Fruit fly (Drosophila melanogaster): ENCODE results near the gene CG17026.
A peak's percentile ranks its signal among the peaks of the same experiment; 100 is the strongest.

Gene CG17026

dm6 chr3L:16024276-16025019 lies 49.3 kb downstream of the CG17026 start (continued):
- no peak for TF ChIP-seq chif (GFP tag; optimal IDR thresholded peaks at IDR 0.05)
- TF ChIP-seq p53 (GFP tag; optimal IDR thresholded peaks at IDR 0.05), result no peak
- TF ChIP-seq CG3407 (GFP tag; optimal IDR thresholded peaks at IDR 0.05), result no peak
- no peak for TF ChIP-seq CG16779 (GFP tag; IDR thresholded peaks at IDR 0.05)
- no peak for TF ChIP-seq CG6272 (GFP tag; IDR thresholded peaks at IDR 0.05)
- peak; percentile 10 for TF ChIP-seq CG2875 (GFP tag; optimal IDR thresholded peaks at IDR 0.05)
- no peak for TF ChIP-seq CG33557 (GFP tag; optimal IDR thresholded peaks at IDR 0.05)
- TF ChIP-seq tio (GFP tag; optimal IDR thresholded peaks at IDR 0.05), result peak; percentile 13
- no peak for TF ChIP-seq CG8290 (GFP tag; optimal IDR thresholded peaks at IDR 0.05)
- TF ChIP-seq CG8290 (tag; optimal IDR thresholded peaks at IDR 0.05), result no peak
- no peak for TF ChIP-seq CG14050 (GFP tag; IDR thresholded peaks at IDR 0.05)
- TF ChIP-seq grn (GFP tag; optimal IDR thresholded peaks at IDR 0.05), result no peak
- no peak for TF ChIP-seq CG3065 (GFP tag; optimal IDR thresholded peaks at IDR 0.05)
- no peak for TF ChIP-seq CG3847 (GFP tag; IDR thresholded peaks at IDR 0.05)
- no peak for TF ChIP-seq jing (GFP tag; optimal IDR thresholded peaks at IDR 0.05)
- TF ChIP-seq CG17359 (tag; optimal IDR thresholded peaks at IDR 0.05), result no peak
- TF ChIP-seq zfh2 (GFP tag; optimal IDR thresholded peaks at IDR 0.05), result no peak
- TF ChIP-seq en (GFP tag; optimal IDR thresholded peaks at IDR 0.05), result no peak
- no peak for TF ChIP-seq Tbp (GFP tag; optimal IDR thresholded peaks at IDR 0.05)
- TF ChIP-seq dmrt11E (tag; optimal IDR thresholded peaks at IDR 0.05), result peak; percentile 29
- TF ChIP-seq crc (GFP tag; optimal IDR thresholded peaks at IDR 0.05), result no peak
- peak; percentile 23 for TF ChIP-seq CG14710 (tag; optimal IDR thresholded peaks at IDR 0.05)
- TF ChIP-seq Optix (GFP tag; IDR thresholded peaks at IDR 0.05), result no peak
- TF ChIP-seq HLH4C (GFP tag; IDR thresholded peaks at IDR 0.05; ENCODE audit: partially characterized antibody), result no peak
- TF ChIP-seq CG2202 (tag; optimal IDR thresholded peaks at IDR 0.05), result no peak
- no peak for TF ChIP-seq CG11456 (GFP tag; IDR thresholded peaks at IDR 0.05)
- no peak for TF ChIP-seq CG6854 (GFP tag; optimal IDR thresholded peaks at IDR 0.05)
- TF ChIP-seq luna (GFP tag; optimal IDR thresholded peaks at IDR 0.05), result no peak
- TF ChIP-seq tin (GFP tag; optimal IDR thresholded peaks at IDR 0.05), result peak; percentile 12
- no peak for TF ChIP-seq Spps (tag; optimal IDR thresholded peaks at IDR 0.05)
- TF ChIP-seq aop (GFP tag; IDR thresholded peaks at IDR 0.05), result no peak
- no peak for TF ChIP-seq sr (GFP tag; IDR thresholded peaks at IDR 0.05)
- no peak for TF ChIP-seq mirr (GFP tag; optimal IDR thresholded peaks at IDR 0.05)
- TF ChIP-seq CG10979 (tag; optimal IDR thresholded peaks at IDR 0.05), result peak; percentile 50
- TF ChIP-seq Dbx (GFP tag; IDR thresholded peaks at IDR 0.05), result no peak
- no peak for TF ChIP-seq Fer2 (tag; optimal IDR thresholded peaks at IDR 0.05)
- TF ChIP-seq CG7556 (GFP tag; optimal IDR thresholded peaks at IDR 0.05), result peak; percentile 6
- TF ChIP-seq CG4404 (GFP tag; IDR thresholded peaks at IDR 0.05), result no peak
- TF ChIP-seq caup (GFP tag; optimal IDR thresholded peaks at IDR 0.05; ENCODE audit: severe bottlenecking), result no peak
- no peak for TF ChIP-seq CG4282 (GFP tag; optimal IDR thresholded peaks at IDR 0.05)
- no peak for TF ChIP-seq cas (GFP tag; IDR thresholded peaks at IDR 0.05)
- no peak for TF ChIP-seq CG6813 (GFP tag; optimal IDR thresholded peaks at IDR 0.05)
- TF ChIP-seq CG17829 (tag; optimal IDR thresholded peaks at IDR 0.05), result peak; percentile 24
- TF ChIP-seq CG34376 (GFP tag; optimal IDR thresholded peaks at IDR 0.05), result no peak
- no peak for TF ChIP-seq ssp (GFP tag; IDR thresholded peaks at IDR 0.05)
- peak in 1 of 2 experiments; percentile 38 for TF ChIP-seq Pdp1 (GFP tag; optimal IDR thresholded peaks at IDR 0.05)
- TF ChIP-seq CG3838 (GFP tag; optimal IDR thresholded peaks at IDR 0.05), result no peak
- TF ChIP-seq Gsc (GFP tag; IDR thresholded peaks at IDR 0.05), result no peak
- no peak for TF ChIP-seq B-H2 (GFP tag; optimal IDR thresholded peaks at IDR 0.05)
- no peak for TF ChIP-seq cwo (GFP tag; optimal IDR thresholded peaks at IDR 0.05)
- no peak for TF ChIP-seq CG17912 (GFP tag; optimal IDR thresholded peaks at IDR 0.05)

Measured in whole organism, embryonic.